Worm (Caenorhabditis elegans) whole organism, L4/young adult: Measurements from ENCODE around the gene ugt-15.
A peak's percentile ranks its signal among the peaks of the same experiment; 100 is the strongest.

ENCODE experiments used
- W03F9.2 ChIP-seq: fragments of 150-350 bp; optimal IDR thresholded peaks from 2 replicates; lab custom pipeline; 2014; ENCODE audit warnings: missing biosample characterization, missing genetic modification characterization
- dao-5 ChIP-seq: sonication (generic microtip); optimal IDR thresholded peaks from 2 replicates; lab custom pipeline; 2016; ENCODE audit warnings: missing genotype, missing genetic modification characterization, moderate library complexity, missing compliant biosample characterization
- him-1 ChIP-seq: sonication (generic microtip); optimal IDR thresholded peaks from 2 replicates; lab custom pipeline; 2016; ENCODE audit warnings: missing genotype, missing genetic modification reagents, missing genetic modification characterization, missing compliant biosample characterization

DNA sequence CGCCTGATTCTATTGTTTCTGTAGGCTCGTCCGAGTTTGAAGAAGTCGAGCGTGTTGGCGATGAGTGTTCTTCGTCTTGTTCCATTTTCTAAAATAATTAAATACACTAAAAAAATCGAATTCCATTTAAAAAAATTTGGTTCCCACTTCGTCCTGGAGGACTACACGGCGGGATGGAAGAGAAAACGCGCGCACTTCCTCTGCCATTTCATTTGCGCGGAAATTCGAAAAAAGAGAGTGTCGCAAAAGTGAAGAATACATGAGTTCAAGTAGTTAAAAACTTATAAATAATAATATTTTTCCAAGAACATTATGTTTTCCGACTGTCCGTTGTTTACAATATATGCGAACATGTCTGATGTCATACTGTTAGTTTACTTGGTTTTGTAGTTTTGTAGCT lies 42.6 kb downstream of the ugt-15 start, which contains the start of gene T07F10.3:
- peak; percentile 78 for TF ChIP-seq W03F9.2 (tag; lab: Kevin White, UChicago)
- TF ChIP-seq dao-5 = no peak
- peak; percentile 82 for TF ChIP-seq him-1 (tag; lab: Kevin White, UChicago)
